Fruit fly (Drosophila melanogaster): ENCODE results near the gene CG31495.

CG31495 gene

DNA sequence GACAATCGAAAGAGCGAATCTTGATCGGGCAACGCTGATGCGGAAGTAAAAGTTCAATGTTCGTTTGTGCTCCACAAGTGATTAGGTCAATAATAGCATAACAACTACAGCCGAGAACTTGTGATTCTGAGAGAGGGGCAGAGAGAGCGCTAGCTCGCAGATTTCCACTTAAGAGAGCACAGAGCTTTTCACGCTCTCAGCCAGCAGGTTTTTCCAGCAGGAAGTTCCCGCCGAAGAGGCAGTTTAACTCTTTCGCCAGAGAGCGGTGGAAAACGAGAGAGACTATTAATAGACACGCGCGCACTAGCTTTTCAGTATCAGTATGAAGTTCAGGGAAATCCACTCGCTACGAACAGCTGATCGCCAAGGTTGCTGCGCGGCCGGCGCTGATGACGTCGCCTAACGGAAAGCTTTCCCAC lies 24.7 kb downstream of the CG31495 start:
- TF ChIP-seq Sin3A (optimal IDR thresholded peaks at IDR 0.05) (no peak), h (optimal IDR thresholded peaks at IDR 0.05) (no peak), psq (optimal IDR thresholded peaks at IDR 0.05) (no peak), ttk (optimal IDR thresholded peaks at IDR 0.05) (no peak), Myc (optimal IDR thresholded peaks at IDR 0.05) (no peak), insv (optimal IDR thresholded peaks at IDR 0.05) (no peak)

dm6 chr3R:13812736-13813250 lies 26.9 kb downstream of the CG31495 start, which contains the start of the genes tal-1A, tal-2A, tal-3A and tal-AA:
Gene tal-1A (plus strand): TSS chr3R:13813109.
Gene tal-2A (plus strand): TSS chr3R:13813109.
Gene tal-3A (plus strand): TSS chr3R:13813109.
Gene tal-AA (plus strand): TSS chr3R:13813109.
- no peak for TF ChIP-seq Myc (optimal IDR thresholded peaks at IDR 0.05)
- TF ChIP-seq insv (optimal IDR thresholded peaks at IDR 0.05) = no peak
- no peak for TF ChIP-seq Sin3A (optimal IDR thresholded peaks at IDR 0.05)
- TF ChIP-seq ttk (optimal IDR thresholded peaks at IDR 0.05) = no peak
- TF ChIP-seq psq (optimal IDR thresholded peaks at IDR 0.05) = no peak
- TF ChIP-seq h (optimal IDR thresholded peaks at IDR 0.05) = no peak

DNA sequence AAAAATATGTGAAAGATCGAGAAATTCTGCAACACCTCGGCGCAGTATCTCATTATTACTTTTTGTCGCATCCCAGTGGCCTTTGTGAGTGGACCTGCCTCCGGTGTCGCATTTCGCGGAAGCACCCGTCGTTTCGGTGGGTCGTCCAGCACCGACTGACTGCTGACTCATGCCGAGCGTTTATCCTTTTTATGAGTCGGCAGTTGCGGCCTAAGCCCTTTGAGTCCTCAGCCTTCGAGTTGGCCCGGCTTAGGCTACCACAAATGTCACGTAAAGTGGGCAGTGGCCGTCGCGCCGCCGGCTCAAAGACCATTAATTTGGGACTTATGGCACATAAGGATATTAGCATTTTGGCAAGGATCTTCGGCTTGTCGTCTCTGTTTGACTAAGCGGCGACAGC lies 28.0 kb downstream of the CG31495 start:
- no peak for TF ChIP-seq psq (optimal IDR thresholded peaks at IDR 0.05)
- TF ChIP-seq insv (optimal IDR thresholded peaks at IDR 0.05) = no peak

- TF ChIP-seq Myc (optimal IDR thresholded peaks at IDR 0.05) (no peak), insv (optimal IDR thresholded peaks at IDR 0.05) (no peak), ttk (optimal IDR thresholded peaks at IDR 0.05) (no peak), psq (optimal IDR thresholded peaks at IDR 0.05) (no peak), h (optimal IDR thresholded peaks at IDR 0.05) (no peak), Sin3A (optimal IDR thresholded peaks at IDR 0.05) (no peak)
These were observed 29.4 kb downstream of the CG31495 start for dm6 chr3R:13810308-13810707.

dm6 chr3R:13809261-13809660 lies 30.5 kb downstream of the CG31495 start:
- no peak for TF ChIP-seq h (optimal IDR thresholded peaks at IDR 0.05)
- TF ChIP-seq ttk (optimal IDR thresholded peaks at IDR 0.05) = no peak
- no peak for TF ChIP-seq insv (optimal IDR thresholded peaks at IDR 0.05)
- TF ChIP-seq Sin3A (optimal IDR thresholded peaks at IDR 0.05) = no peak
- TF ChIP-seq psq (optimal IDR thresholded peaks at IDR 0.05) = no peak
- TF ChIP-seq Myc (optimal IDR thresholded peaks at IDR 0.05) = no peak

DNA sequence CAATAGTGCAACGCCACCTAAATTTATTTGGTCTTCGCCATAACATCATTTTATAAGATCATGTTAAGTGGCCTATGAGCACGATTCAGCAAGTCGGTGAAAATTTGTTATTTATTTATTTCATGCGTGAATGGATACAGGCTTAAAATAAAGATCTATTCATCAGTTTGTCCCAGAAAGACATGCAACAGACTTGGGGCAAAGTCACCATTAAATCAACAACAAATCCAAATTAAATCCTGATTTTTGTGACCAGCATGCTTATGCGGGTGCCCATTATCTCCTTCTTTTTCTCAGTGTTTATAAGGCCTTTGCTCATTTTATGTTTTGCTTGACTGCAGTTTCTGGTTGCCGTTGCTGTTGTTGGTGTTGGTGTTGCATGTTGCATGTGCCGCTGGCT lies 31.8 kb downstream of the CG31495 start:
- TF ChIP-seq insv (optimal IDR thresholded peaks at IDR 0.05) (no peak), Myc (optimal IDR thresholded peaks at IDR 0.05) (no peak), h (optimal IDR thresholded peaks at IDR 0.05) (no peak), psq (optimal IDR thresholded peaks at IDR 0.05) (no peak), ttk (optimal IDR thresholded peaks at IDR 0.05) (no peak), Sin3A (optimal IDR thresholded peaks at IDR 0.05) (no peak)

dm6 chr3R:13807330-13807729 lies 32.4 kb downstream of the CG31495 start:
- TF ChIP-seq ttk (optimal IDR thresholded peaks at IDR 0.05) (no peak), Myc (optimal IDR thresholded peaks at IDR 0.05) (no peak), Sin3A (optimal IDR thresholded peaks at IDR 0.05) (no peak), insv (optimal IDR thresholded peaks at IDR 0.05) (no peak), h (optimal IDR thresholded peaks at IDR 0.05) (no peak), psq (optimal IDR thresholded peaks at IDR 0.05) (no peak)

DNA sequence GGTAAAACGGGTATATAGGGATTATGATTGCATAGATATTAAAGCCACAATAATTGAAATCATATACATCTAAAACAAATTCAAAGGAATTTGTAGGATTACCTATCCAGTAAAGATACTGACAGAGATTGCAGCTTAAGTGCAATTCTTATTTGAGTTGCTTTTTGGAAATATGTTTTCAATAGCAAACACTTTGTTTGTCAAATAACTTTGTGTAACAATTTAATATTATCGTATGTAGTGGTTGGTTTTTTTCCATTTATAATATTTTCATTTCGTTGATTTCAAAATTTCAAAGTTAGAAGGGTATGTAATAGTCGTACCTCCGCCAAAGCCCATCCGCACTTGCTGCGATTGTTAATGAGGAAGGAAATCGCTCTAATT lies 33.0 kb downstream of the CG31495 start:
- no peak for TF ChIP-seq psq (optimal IDR thresholded peaks at IDR 0.05)
- TF ChIP-seq insv (optimal IDR thresholded peaks at IDR 0.05) = no peak

dm6 chr3R:13806032-13806709 lies 33.6 kb downstream of the CG31495 start:
- TF ChIP-seq h (optimal IDR thresholded peaks at IDR 0.05) (no peak), insv (optimal IDR thresholded peaks at IDR 0.05) (no peak), psq (optimal IDR thresholded peaks at IDR 0.05) (no peak), Myc (optimal IDR thresholded peaks at IDR 0.05) (no peak), ttk (optimal IDR thresholded peaks at IDR 0.05) (no peak), Sin3A (optimal IDR thresholded peaks at IDR 0.05) (no peak)

- no peak for TF ChIP-seq insv (optimal IDR thresholded peaks at IDR 0.05)
- TF ChIP-seq h (optimal IDR thresholded peaks at IDR 0.05) = no peak
- no peak for TF ChIP-seq Sin3A (optimal IDR thresholded peaks at IDR 0.05)
These were observed 34.6 kb downstream of the CG31495 start for dm6 chr3R:13804971-13805603.

DNA sequence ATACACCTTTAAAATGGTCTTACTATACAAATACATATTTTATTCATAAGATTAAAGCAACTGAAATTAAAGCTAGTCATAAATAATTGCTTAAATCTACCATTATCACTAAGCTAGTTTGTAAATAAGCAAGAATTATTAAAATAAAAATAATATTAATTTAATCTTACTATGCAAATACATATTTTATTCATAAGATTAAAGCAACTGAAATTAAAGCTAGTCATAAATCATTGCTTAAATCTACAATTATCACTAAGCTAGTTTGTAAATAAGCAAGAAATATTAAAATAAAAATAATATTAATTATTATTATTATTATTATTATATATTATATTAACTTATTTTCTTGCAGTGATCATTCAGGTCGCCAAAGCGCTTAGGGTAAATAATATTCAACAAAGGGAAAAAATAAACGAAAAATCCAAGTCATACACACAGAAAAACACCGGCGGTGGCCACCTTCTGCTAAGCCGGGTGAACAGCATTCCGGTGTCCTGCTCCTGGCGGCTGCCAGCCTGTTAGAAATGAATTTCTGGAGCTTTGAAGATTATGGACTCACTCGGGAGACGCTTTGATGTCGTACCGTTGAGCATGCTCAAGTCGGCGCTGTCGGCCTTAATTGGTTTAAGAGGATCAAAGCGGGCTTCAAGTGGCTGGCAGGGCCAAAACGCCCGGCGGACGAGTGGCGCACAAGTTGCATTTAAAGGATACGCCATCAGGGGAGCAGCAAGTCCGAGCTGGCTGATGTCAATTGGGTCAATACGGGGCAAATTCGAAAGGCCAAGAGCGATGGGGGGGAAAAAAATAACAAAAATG lies 35.6 kb downstream of the CG31495 start:
- no peak for TF ChIP-seq Myc (optimal IDR thresholded peaks at IDR 0.05)
- no peak for TF ChIP-seq Sin3A (optimal IDR thresholded peaks at IDR 0.05)
- no peak for TF ChIP-seq h (optimal IDR thresholded peaks at IDR 0.05)
- TF ChIP-seq insv (optimal IDR thresholded peaks at IDR 0.05) = no peak
- no peak for TF ChIP-seq ttk (optimal IDR thresholded peaks at IDR 0.05)
- no peak for TF ChIP-seq psq (optimal IDR thresholded peaks at IDR 0.05)

DNA sequence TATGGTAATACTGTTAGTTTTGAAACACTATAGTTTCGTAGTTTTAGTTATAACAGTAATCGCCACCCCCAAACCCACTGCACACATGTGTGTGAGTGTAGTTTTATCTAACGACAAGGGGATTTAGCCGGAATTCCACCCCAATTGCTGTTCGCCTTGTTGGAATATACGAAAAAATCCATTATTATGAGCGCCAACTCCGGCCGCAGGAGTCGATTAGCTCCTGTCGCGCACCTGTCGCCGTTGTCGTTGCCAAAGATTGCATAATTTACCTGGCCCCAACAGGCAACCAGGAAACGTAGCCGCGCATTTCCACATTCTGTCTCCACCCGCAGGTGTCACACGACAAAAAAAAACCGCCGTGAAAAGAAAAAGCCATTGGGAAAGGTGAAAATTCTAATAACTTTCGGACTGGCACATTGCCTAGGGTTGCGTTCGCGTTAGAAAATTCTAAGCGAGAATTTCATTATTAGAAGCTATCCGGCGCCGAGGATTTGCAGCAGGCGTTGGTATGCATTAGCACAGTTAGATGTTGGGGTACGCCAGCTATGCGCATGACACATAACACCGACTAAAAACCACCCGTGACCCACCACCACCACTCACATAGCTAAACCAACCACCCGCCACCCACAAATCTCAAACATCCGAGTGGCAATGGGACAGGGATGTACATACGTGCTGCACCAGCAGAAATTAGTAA lies 36.4 kb downstream of the CG31495 start:
- TF ChIP-seq ttk (optimal IDR thresholded peaks at IDR 0.05) = no peak
- no peak for TF ChIP-seq Sin3A (optimal IDR thresholded peaks at IDR 0.05)
- no peak for TF ChIP-seq psq (optimal IDR thresholded peaks at IDR 0.05)
- no peak for TF ChIP-seq Myc (optimal IDR thresholded peaks at IDR 0.05)
- TF ChIP-seq insv (optimal IDR thresholded peaks at IDR 0.05) = no peak
- no peak for TF ChIP-seq h (optimal IDR thresholded peaks at IDR 0.05)
